Worm (Caenorhabditis elegans) whole organism, early embryonic: ENCODE results near the gene npr-43.

Source experiments
- B0310.2 ChIP-seq: sonication (generic microtip); optimal IDR thresholded peaks from 2 replicates; lab custom pipeline; 2016; ENCODE audit warnings: mild to moderate bottlenecking, missing genetic modification characterization, missing compliant biosample characterization
- F13C5.2 ChIP-seq: sonication (generic microtip); optimal IDR thresholded peaks from 2 replicates; lab custom pipeline; 2017; ENCODE audit warnings: mild to moderate bottlenecking, missing genetic modification characterization, inconsistent platforms, missing compliant biosample characterization
- ama-1 ChIP-seq: fragments of 150-350 bp; optimal IDR thresholded peaks from 2 replicates; lab custom pipeline; 2014
- ets-7 ChIP-seq: sonication (generic microtip); optimal IDR thresholded peaks from 2 replicates; lab custom pipeline; 2016; ENCODE audit warnings: missing genotype, missing genetic modification characterization, missing compliant biosample characterization
- flt-1 ChIP-seq: fragments of 200-800 bp; sonication (Bioruptor generic); IDR thresholded peaks from 2 replicates; pipeline ENCODE4 v1.3.6; 2022; ENCODE audit warnings: missing genetic modification characterization, missing compliant biosample characterization
- hnd-1 ChIP-seq: sonication (generic microtip); optimal IDR thresholded peaks from 2 replicates; lab custom pipeline; 2016; ENCODE audit warnings: missing genetic modification characterization, missing compliant biosample characterization
- pes-1 ChIP-seq: fragments of 200-800 bp; sonication (Bioruptor generic); IDR thresholded peaks from 2 replicates; pipeline ENCODE4 v1.3.6; 2022; ENCODE audit warnings: missing genetic modification reagents, missing genetic modification characterization, missing compliant biosample characterization
- sea-1 ChIP-seq: fragments of 200-800 bp; sonication (Bioruptor generic); conservative IDR thresholded peaks from 2 replicates; pipeline ENCODE4 v1.3.6; 2022; ENCODE audit warnings: missing genetic modification characterization, missing compliant biosample characterization
- tbx-37 ChIP-seq: fragments of 200-800 bp; sonication (Bioruptor generic); conservative IDR thresholded peaks from 2 replicates; pipeline ENCODE4 v1.3.6; 2022; ENCODE audit warnings: missing genetic modification reagents, missing genetic modification characterization, missing compliant biosample characterization

DNA sequence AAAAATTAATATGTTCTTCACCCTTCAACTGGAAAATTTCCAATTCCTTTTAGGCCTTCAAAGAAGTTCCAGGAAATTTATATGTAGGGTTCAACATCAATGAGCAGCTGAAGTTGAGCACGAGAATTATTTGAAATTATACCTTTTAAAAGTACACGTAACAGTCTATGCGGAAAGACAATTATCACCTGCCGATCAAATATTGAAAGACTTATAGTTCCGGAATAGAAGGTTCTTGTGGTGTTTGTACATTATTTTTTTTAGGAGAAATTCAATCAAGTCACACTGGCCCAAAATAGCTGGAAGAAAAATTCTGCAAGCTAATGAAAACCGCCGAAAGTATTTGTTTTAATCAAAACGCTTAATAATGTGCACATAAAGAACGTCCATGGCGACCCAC is 1.4 kb upstream of the npr-43 start:
- no peak for TF ChIP-seq ets-7 (tag; lab: Kevin White, UChicago)
- no peak for TF ChIP-seq ama-1 (lab: Kevin White, UChicago)
- no peak for TF ChIP-seq hnd-1 (tag; lab: Kevin White, UChicago)
- no peak for TF ChIP-seq flt-1
- no peak for TF ChIP-seq F13C5.2 (tag; lab: Kevin White, UChicago)
- no peak for TF ChIP-seq pes-1 (GFP tag; lab: Robert Waterston, UW)
- TF ChIP-seq tbx-37 (GFP tag; lab: Robert Waterston, UW): no peak
- TF ChIP-seq sea-1 (GFP tag; lab: Robert Waterston, UW): no peak
- TF ChIP-seq B0310.2 (tag; lab: Kevin White, UChicago): no peak
